Worm (Caenorhabditis elegans): Measurements from ENCODE around the gene prk-1.

The prk-1 gene

ce11 chrIII:7025839-7026238 is 35.9 kb downstream of the prk-1 start:
- no peak for TF ChIP-seq F13H6.1 (tag; optimal IDR thresholded peaks at IDR 0.05)
- TF ChIP-seq R02D3.7 (tag; optimal IDR thresholded peaks at IDR 0.05): no peak
- no peak for TF ChIP-seq elt-1 (tag; optimal IDR thresholded peaks at IDR 0.05)
- TF ChIP-seq unc-55 (GFP tag; optimal IDR thresholded peaks at IDR 0.05): no peak
- TF ChIP-seq fos-1 (tag; optimal IDR thresholded peaks at IDR 0.05): no peak
- TF ChIP-seq elt-3 (tag; optimal IDR thresholded peaks at IDR 0.05): no peak
- no peak for TF ChIP-seq alr-1 (tag; optimal IDR thresholded peaks at IDR 0.05)
- no peak for TF ChIP-seq nhr-23 (tag; optimal IDR thresholded peaks at IDR 0.05)

- TF ChIP-seq fos-1 (tag; optimal IDR thresholded peaks at IDR 0.05) (no peak), ceh-16 (tag; optimal IDR thresholded peaks at IDR 0.05) (no peak), ztf-11 (tag; optimal IDR thresholded peaks at IDR 0.05) (no peak), peb-1 (tag; optimal IDR thresholded peaks at IDR 0.05) (no peak), snpc-4 (tag; optimal IDR thresholded peaks at IDR 0.05) (no peak), mab-5 (tag; optimal IDR thresholded peaks at IDR 0.05) (no peak), ztf-1 (GFP tag; conservative IDR thresholded peaks at IDR 0.05) (no peak), F13H6.1 (tag; optimal IDR thresholded peaks at IDR 0.05) (no peak), nhr-237 (tag; optimal IDR thresholded peaks at IDR 0.05) (no peak), nhr-6 (tag; optimal IDR thresholded peaks at IDR 0.05) (no peak), ZK546.5 (tag; optimal IDR thresholded peaks at IDR 0.05) (no peak), lsy-2 (tag; optimal IDR thresholded peaks at IDR 0.05) (no peak), unc-62 (GFP tag; optimal IDR thresholded peaks at IDR 0.05) (no peak)
Measured at ce11 chrIII:7029105-7029504, 39.1 kb downstream of the prk-1 start, which contains the start of gene cyk-1. Gene cyk-1 (minus strand): TSS chrIII:7029205.

ce11 chrIII:7030044-7030804 is 40.3 kb downstream of the prk-1 start:
- peak in 1 of 2 experiments; percentile 52 for TF ChIP-seq lsy-2 (tag; optimal IDR thresholded peaks at IDR 0.05)
- TF ChIP-seq elt-1 (tag; optimal IDR thresholded peaks at IDR 0.05): no peak
- TF ChIP-seq sma-3 (GFP tag; optimal IDR thresholded peaks at IDR 0.05): peak; percentile 18
- TF ChIP-seq mab-5 (tag; optimal IDR thresholded peaks at IDR 0.05): no peak
- no peak for TF ChIP-seq mdl-1 (tag; optimal IDR thresholded peaks at IDR 0.05)
- no peak for TF ChIP-seq lin-11 (tag; optimal IDR thresholded peaks at IDR 0.05)
- TF ChIP-seq lin-13 (GFP tag; optimal IDR thresholded peaks at IDR 0.05): peak; percentile 27
- TF ChIP-seq egl-27 (tag; optimal IDR thresholded peaks at IDR 0.05): no peak
- peak; percentile 62 for TF ChIP-seq unc-55 (GFP tag; optimal IDR thresholded peaks at IDR 0.05)
- no peak for TF ChIP-seq ceh-82 (tag; optimal IDR thresholded peaks at IDR 0.05)
- peak; percentile 94 for TF ChIP-seq snpc-4 (tag; optimal IDR thresholded peaks at IDR 0.05)
- no peak for TF ChIP-seq dmd-4 (tag; optimal IDR thresholded peaks at IDR 0.05)
- no peak for TF ChIP-seq fos-1 (tag; optimal IDR thresholded peaks at IDR 0.05)
- peak; percentile 43 for TF ChIP-seq crh-2 (tag; optimal IDR thresholded peaks at IDR 0.05)
- no peak for TF ChIP-seq alr-1 (tag; optimal IDR thresholded peaks at IDR 0.05)
- TF ChIP-seq sem-4 (tag; optimal IDR thresholded peaks at IDR 0.05): no peak
- TF ChIP-seq F13H6.1 (tag; optimal IDR thresholded peaks at IDR 0.05): peak; percentile 38
- no peak for TF ChIP-seq peb-1 (tag; optimal IDR thresholded peaks at IDR 0.05)
- peak; percentile 19 for TF ChIP-seq C34F6.9 (tag; optimal IDR thresholded peaks at IDR 0.05)
- no peak for TF ChIP-seq Y55F3AM.14 (GFP tag; optimal IDR thresholded peaks at IDR 0.05)
- TF ChIP-seq nhr-25 (tag; optimal IDR thresholded peaks at IDR 0.05): no peak
- TF ChIP-seq nhr-23 (tag; optimal IDR thresholded peaks at IDR 0.05): no peak
- peak; percentile 49 for TF ChIP-seq sma-9 (GFP tag; optimal IDR thresholded peaks at IDR 0.05)
- no peak for TF ChIP-seq sma-9 (tag; optimal IDR thresholded peaks at IDR 0.05)
- TF ChIP-seq ZK546.5 (tag; optimal IDR thresholded peaks at IDR 0.05): no peak
- no peak for TF ChIP-seq ztf-11 (tag; optimal IDR thresholded peaks at IDR 0.05)
- TF ChIP-seq gmeb-1 (tag; optimal IDR thresholded peaks at IDR 0.05): peak; percentile 27
- TF ChIP-seq nhr-21 (tag; optimal IDR thresholded peaks at IDR 0.05): no peak
- TF ChIP-seq nhr-129 (tag; optimal IDR thresholded peaks at IDR 0.05): peak; percentile 62
- no peak for TF ChIP-seq ama-1 (optimal IDR thresholded peaks at IDR 0.05)
- TF ChIP-seq nhr-6 (tag; optimal IDR thresholded peaks at IDR 0.05): no peak
- TF ChIP-seq aly-2 (tag; optimal IDR thresholded peaks at IDR 0.05): no peak
- no peak for TF ChIP-seq ztf-4 (tag; optimal IDR thresholded peaks at IDR 0.05)
- no peak for TF ChIP-seq elt-3 (tag; optimal IDR thresholded peaks at IDR 0.05)
